Fruit fly (Drosophila melanogaster) whole organism, wandering third instar larva: ENCODE data around the gene CG43679.
A peak's percentile ranks its signal among the peaks of the same experiment; 100 is the strongest.

Experiments used
- CG32264 ChIP-seq: fragments of 200-800 bp; sonication (Bioruptor generic); optimal IDR thresholded peaks from 2 replicates; lab custom pipeline; 2016; ENCODE audit warnings: missing biosample characterization, missing genetic modification characterization
- Dfd ChIP-seq: fragments of >200 bp; optimal IDR thresholded peaks from 2 replicates; lab custom pipeline; 2017; ENCODE audit warnings: missing biosample characterization, missing genetic modification characterization
- Dif ChIP-seq: fragments of 200-275, 200-300 bp; sonication (Bioruptor generic); optimal IDR thresholded peaks from 2 replicates; lab custom pipeline; 2018; ENCODE audit warnings: missing biosample characterization, missing genetic modification characterization; ENCODE audit not compliant: partially characterized antibody
- Hnf4 ChIP-seq: fragments of 200-800 bp; sonication (Bioruptor generic); optimal IDR thresholded peaks from 2 replicates; lab custom pipeline; 2016; ENCODE audit warnings: missing biosample characterization, mild to moderate bottlenecking, missing genetic modification characterization
- Jra ChIP-seq: sonication (Bioruptor generic); optimal IDR thresholded peaks from 2 replicates; lab custom pipeline; 2016; ENCODE audit warnings: missing biosample characterization, missing genetic modification characterization
- Myc ChIP-seq: fragments of >200 bp; optimal IDR thresholded peaks from 2 replicates; lab custom pipeline; 2017
- Rel ChIP-seq, 2 experiments: fragments of 200-800 bp; sonication (Bioruptor generic) in 1 of 2; optimal IDR thresholded peaks; 2 replicates in 1 of 2; 3 replicates in 1 of 2; lab custom pipeline; 2016 to 2019; ENCODE audit warnings: mild to moderate bottlenecking in 2 of 2, missing biosample characterization in 2 of 2, missing genetic modification characterization in 2 of 2, moderate library complexity in 1 of 2
- dl ChIP-seq, 2 experiments: fragments of 175-275, 200-275 bp in 1 of 2; fragments of 200-275 bp in 1 of 2; sonication (Bioruptor generic); optimal IDR thresholded peaks; lab custom pipeline; 2018; ENCODE audit warnings: mild to moderate bottlenecking in 2 of 2, missing biosample characterization in 2 of 2, missing genetic modification characterization in 2 of 2, moderate library complexity in 2 of 2; ENCODE audit not compliant: partially characterized antibody in 2 of 2, insufficient read depth in 1 of 2
- dsf ChIP-seq: sonication (Bioruptor generic); optimal IDR thresholded peaks from 2 replicates; lab custom pipeline; 2016; ENCODE audit warnings: missing biosample characterization, missing genetic modification characterization, borderline replicate concordance
- fru ChIP-seq: fragments of 200-800 bp; sonication (Bioruptor generic); optimal IDR thresholded peaks from 3 replicates; lab custom pipeline; 2016; ENCODE audit warnings: missing biosample characterization, mild to moderate bottlenecking, missing genetic modification characterization
- psq ChIP-seq: fragments of 200-800 bp; sonication (Bioruptor generic); optimal IDR thresholded peaks from 3 replicates; lab custom pipeline; 2017; ENCODE audit warnings: missing biosample characterization, mild to moderate bottlenecking, missing genetic modification characterization, moderate library complexity

DNA sequence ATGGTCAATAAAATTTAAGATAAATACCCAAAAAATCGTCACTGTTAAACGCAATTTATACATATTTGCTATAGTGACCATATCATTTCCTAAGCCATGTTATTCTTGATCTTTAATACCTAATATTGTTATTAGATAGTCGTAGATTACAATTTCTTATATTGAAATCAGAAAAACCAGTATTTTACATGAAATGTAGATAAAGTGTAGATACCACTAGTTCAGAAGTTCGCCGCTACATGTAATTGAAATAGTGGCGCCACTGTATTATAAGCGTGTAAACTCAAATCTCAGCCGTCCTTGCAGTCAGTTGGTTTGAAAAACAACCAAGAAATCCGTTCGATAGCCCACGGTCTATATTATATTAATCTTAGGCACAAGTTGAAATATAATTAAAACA is 3.1 kb downstream of the CG43679 start:
- TF ChIP-seq fru (GFP tag; lab: Kevin White, UChicago): no peak
- no peak for TF ChIP-seq Dif (GFP tag; lab: Kevin White, UChicago)
- no peak for TF ChIP-seq dl (GFP tag; optimal IDR thresholded peaks at IDR 0.05; lab: Kevin White, UChicago; ENCODE audit: insufficient read depth in 1 of 2, partially characterized antibody in 2 of 2)
- no peak for TF ChIP-seq Hnf4 (GFP tag; lab: Kevin White, UChicago)
- no peak for TF ChIP-seq Jra
- TF ChIP-seq Dfd (GFP tag; lab: Kevin White, UChicago): no peak
- TF ChIP-seq Myc (lab: Kevin White, UChicago): peak; percentile 12
- TF ChIP-seq CG32264 (GFP tag; lab: Kevin White, UChicago): no peak
- TF ChIP-seq Rel (GFP tag; optimal IDR thresholded peaks at IDR 0.05; lab: Kevin White, UChicago): no peak
- TF ChIP-seq Rel (tag; optimal IDR thresholded peaks at IDR 0.05; lab: Kevin White, UChicago): no peak
- no peak for TF ChIP-seq dsf (GFP tag; lab: Kevin White, UChicago)
- no peak for TF ChIP-seq psq (GFP tag; lab: Kevin White, UChicago)
